Worm (Caenorhabditis elegans) whole organism, L2 larva: ENCODE measurements around the gene xbx-3.

Source experiments
- C34F6.9 ChIP-seq: fragments of 150-350 bp; optimal IDR thresholded peaks from 2 replicates; lab custom pipeline; 2014; ENCODE audit warnings: missing biosample characterization, missing genetic modification characterization
- R02D3.7 ChIP-seq: fragments of 150-350 bp; optimal IDR thresholded peaks from 2 replicates; lab custom pipeline; 2014; ENCODE audit warnings: missing biosample characterization, missing genetic modification characterization
- Y55F3AM.14 ChIP-seq: fragments of 200-800 bp; sonication (Bioruptor generic); optimal IDR thresholded peaks from 2 replicates; lab custom pipeline; 2018; ENCODE audit warnings: mild to moderate bottlenecking, missing genetic modification characterization, missing compliant biosample characterization
- ZK546.5 ChIP-seq: sonication (generic microtip); optimal IDR thresholded peaks from 2 replicates; lab custom pipeline; 2017; ENCODE audit warnings: missing biosample characterization, missing genetic modification characterization
- alr-1 ChIP-seq: fragments of 150-350 bp; optimal IDR thresholded peaks from 2 replicates; lab custom pipeline; 2014; ENCODE audit warnings: missing biosample characterization, missing genetic modification characterization
- aly-2 ChIP-seq: fragments of 150-350 bp; optimal IDR thresholded peaks from 2 replicates; lab custom pipeline; 2014; ENCODE audit warnings: missing biosample characterization, missing genetic modification characterization
- blmp-1 ChIP-seq: sonication (generic microtip); optimal IDR thresholded peaks from 2 replicates; lab custom pipeline; 2017; ENCODE audit warnings: missing genetic modification characterization, mild to moderate bottlenecking, missing compliant biosample characterization, antibody characterized with exemption, moderate library complexity; ENCODE audit not compliant: insufficient read depth
- ceh-16 ChIP-seq: fragments of 150-350 bp; optimal IDR thresholded peaks from 2 replicates; lab custom pipeline; 2014; ENCODE audit warnings: missing biosample characterization, missing genetic modification characterization
- crh-2 ChIP-seq: sonication (generic microtip); optimal IDR thresholded peaks from 2 replicates; lab custom pipeline; 2017; ENCODE audit warnings: missing biosample characterization, missing genetic modification characterization
- dmd-4 ChIP-seq: sonication (generic microtip); optimal IDR thresholded peaks from 2 replicates; lab custom pipeline; 2017; ENCODE audit warnings: missing biosample characterization, missing genetic modification characterization
- egl-27 ChIP-seq: sonication (generic microtip); optimal IDR thresholded peaks from 3 replicates; lab custom pipeline; 2017; ENCODE audit warnings: missing biosample characterization, missing genetic modification reagents, missing genetic modification characterization
- elt-1 ChIP-seq: fragments of 150-350 bp; optimal IDR thresholded peaks from 2 replicates; lab custom pipeline; 2014; ENCODE audit warnings: missing biosample characterization, missing genetic modification characterization
- elt-3 ChIP-seq: sonication (generic microtip); optimal IDR thresholded peaks from 2 replicates; lab custom pipeline; 2017; ENCODE audit warnings: missing biosample characterization, missing genetic modification characterization
- fos-1 ChIP-seq: fragments of 150-350 bp; optimal IDR thresholded peaks from 2 replicates; lab custom pipeline; 2014; ENCODE audit warnings: missing biosample characterization, missing genetic modification characterization
- gmeb-1 ChIP-seq: fragments of 150-350 bp; optimal IDR thresholded peaks from 2 replicates; lab custom pipeline; 2014; ENCODE audit warnings: missing biosample characterization, missing genetic modification characterization
- lin-13 ChIP-seq: fragments of 150-350 bp; optimal IDR thresholded peaks from 2 replicates; lab custom pipeline; 2014; ENCODE audit warnings: missing biosample characterization, missing genetic modification reagents, missing genetic modification characterization
- lin-39 ChIP-seq: fragments of 150-350 bp; optimal IDR thresholded peaks from 2 replicates; lab custom pipeline; 2014; ENCODE audit warnings: missing biosample characterization, missing genetic modification reagents, missing genetic modification characterization
- lsy-2 ChIP-seq, 2 experiments: fragments of 150-350 bp in 1 of 2; sonication (generic microtip) in 1 of 2; optimal IDR thresholded peaks; 2 replicates each; lab custom pipeline; 2014 to 2017; ENCODE audit warnings: missing biosample characterization in 2 of 2, missing genetic modification characterization in 2 of 2
- mdl-1 ChIP-seq, 2 experiments: fragments of 150-350 bp in 1 of 2; sonication (generic microtip) in 1 of 2; optimal IDR thresholded peaks; 2 replicates each; lab custom pipeline; 2017; ENCODE audit warnings: missing biosample characterization in 2 of 2, missing genetic modification characterization in 2 of 2
- nhr-10 ChIP-seq: sonication (generic microtip); optimal IDR thresholded peaks from 2 replicates; lab custom pipeline; 2017; ENCODE audit warnings: missing biosample characterization, missing genetic modification characterization
- nhr-129 ChIP-seq: fragments of 150-350 bp; optimal IDR thresholded peaks from 2 replicates; lab custom pipeline; 2014; ENCODE audit warnings: missing biosample characterization, missing genetic modification characterization
- nhr-21 ChIP-seq: fragments of 150-350 bp; optimal IDR thresholded peaks from 2 replicates; lab custom pipeline; 2014; ENCODE audit warnings: missing biosample characterization, missing genetic modification characterization
- nhr-23 ChIP-seq: fragments of 150-350 bp; optimal IDR thresholded peaks from 2 replicates; lab custom pipeline; 2014; ENCODE audit warnings: missing biosample characterization, missing genetic modification reagents, missing genetic modification characterization
- nhr-237 ChIP-seq: fragments of 150-350 bp; optimal IDR thresholded peaks from 2 replicates; lab custom pipeline; 2014; ENCODE audit warnings: missing biosample characterization, missing genetic modification characterization
- nhr-25 ChIP-seq: fragments of 150-350 bp; sonication (generic microtip); optimal IDR thresholded peaks from 3 replicates; lab custom pipeline; 2014; ENCODE audit warnings: missing biosample characterization, missing genetic modification characterization
- nhr-6 ChIP-seq: fragments of 150-350 bp; optimal IDR thresholded peaks from 2 replicates; lab custom pipeline; 2014; ENCODE audit warnings: missing biosample characterization, missing genetic modification characterization
- sem-4 ChIP-seq: fragments of 150-350 bp; optimal IDR thresholded peaks from 2 replicates; lab custom pipeline; 2014; ENCODE audit warnings: missing biosample characterization, missing genetic modification reagents, missing genetic modification characterization
- sma-3 ChIP-seq: sonication (generic microtip); optimal IDR thresholded peaks from 2 replicates; lab custom pipeline; 2016; ENCODE audit warnings: missing genetic modification reagents, missing genetic modification characterization, missing compliant biosample characterization
- sma-9 ChIP-seq, 2 experiments: fragments of 150-350 bp in 1 of 2; sonication (generic microtip) in 1 of 2; optimal IDR thresholded peaks; 2 replicates each; lab custom pipeline; 2014 to 2016; ENCODE audit warnings: missing genetic modification characterization in 2 of 2, mild to moderate bottlenecking in 1 of 2, missing biosample characterization in 1 of 2, missing compliant biosample characterization in 1 of 2, missing genetic modification reagents in 1 of 2, moderate library complexity in 1 of 2
- unc-62 ChIP-seq: fragments of 150-350 bp; optimal IDR thresholded peaks from 2 replicates; lab custom pipeline; 2014; ENCODE audit warnings: missing biosample characterization, missing genetic modification reagents, missing genetic modification characterization
- ztf-1 ChIP-seq: fragments of 200-800 bp; sonication (Bioruptor generic); conservative IDR thresholded peaks from 2 replicates; pipeline ENCODE4 v1.3.6; 2022; ENCODE audit warnings: missing genetic modification characterization, missing compliant biosample characterization

xbx-3 gene

ce11 chrIII:10035783-10036182, at the start of gene xbx-3:
xbx-3 (plus strand) TSS chrIII:10035945.
- TF ChIP-seq nhr-21 (tag; lab: Kevin White, UChicago) = peak; percentile 24
- TF ChIP-seq blmp-1 = no peak

ce11 chrIII:9986827-9987429, 48.8 kb upstream of the xbx-3 start, which contains the start of gene C05B5.12:
C05B5.12 (plus strand) TSS chrIII:9987379.
- no peak for TF ChIP-seq sem-4 (tag; lab: Kevin White, UChicago)
- peak; percentile 39 for TF ChIP-seq nhr-129 (tag; lab: Kevin White, UChicago)
- TF ChIP-seq, all 48 proteins: peak for 1

- TF ChIP-seq lin-39 (tag; lab: Kevin White, UChicago) (no peak), mdl-1 (tag; optimal IDR thresholded peaks at IDR 0.05; lab: Kevin White, UChicago) (no peak), nhr-10 (tag; lab: Kevin White, UChicago) (no peak), lsy-2 (tag; optimal IDR thresholded peaks at IDR 0.05; lab: Kevin White, UChicago) (no peak), C34F6.9 (tag; lab: Kevin White, UChicago) (no peak), ztf-1 (GFP tag; lab: Robert Waterston, UW) (no peak), crh-2 (tag; lab: Kevin White, UChicago) (no peak), R02D3.7 (tag; lab: Kevin White, UChicago) (no peak), nhr-6 (tag; lab: Kevin White, UChicago) (no peak), alr-1 (no peak), elt-3 (no peak), fos-1 (no peak)
Measured at ce11 chrIII:9988352-9988751, 47.4 kb upstream of the xbx-3 start, which contains the start of gene C05B5.1. C05B5.1 (minus strand) TSS chrIII:9988452.

- TF ChIP-seq crh-2 (tag; lab: Kevin White, UChicago) (no peak), blmp-1 (peak; percentile 46), Y55F3AM.14 (GFP tag; lab: Kevin White, UChicago) (no peak), sma-9 (GFP tag; optimal IDR thresholded peaks at IDR 0.05; lab: Kevin White, UChicago) (no peak), sma-9 (tag; optimal IDR thresholded peaks at IDR 0.05; lab: Kevin White, UChicago) (no peak), ztf-1 (GFP tag; lab: Robert Waterston, UW) (no peak), nhr-25 (tag; lab: Kevin White, UChicago) (peak; percentile 11), nhr-23 (peak; percentile 58), dmd-4 (no peak), aly-2 (no peak), sma-3 (GFP tag; lab: Kevin White, UChicago) (no peak), elt-1 (tag; lab: Kevin White, UChicago) (peak; percentile 66), gmeb-1 (no peak), unc-62 (GFP tag; lab: Kevin White, UChicago) (no peak), ZK546.5 (no peak), egl-27 (no peak), ceh-16 (tag; lab: Kevin White, UChicago) (peak; percentile 75)
- TF ChIP-seq, all 48 proteins: peak for 5
Measured at ce11 chrIII:9991324-9991723, 44.4 kb upstream of the xbx-3 start.

ce11 chrIII:9993535-9993934, 42.2 kb upstream of the xbx-3 start, which contains the start of gene C05B5.4:
C05B5.4 (plus strand) TSS chrIII:9993885.
- no peak for TF ChIP-seq lin-13 (GFP tag; lab: Kevin White, UChicago)
- no peak for TF ChIP-seq aly-2
- TF ChIP-seq elt-3 = no peak
- TF ChIP-seq dmd-4 = no peak
- no peak for TF ChIP-seq egl-27

- TF ChIP-seq nhr-21 (tag; lab: Kevin White, UChicago) (no peak), sma-9 (GFP tag; optimal IDR thresholded peaks at IDR 0.05; lab: Kevin White, UChicago) (no peak), sma-9 (tag; optimal IDR thresholded peaks at IDR 0.05; lab: Kevin White, UChicago) (no peak), nhr-237 (tag; lab: Kevin White, UChicago) (no peak), alr-1 (no peak), sma-3 (GFP tag; lab: Kevin White, UChicago) (no peak)
Measured at ce11 chrIII:9997890-9998289, 37.9 kb upstream of the xbx-3 start, which contains the start of gene pqn-8. pqn-8 (minus strand) TSS chrIII:9997990.
